4 fruit fly cellular contexts compared by ENCODE assay signal in the genomic region with DNA sequence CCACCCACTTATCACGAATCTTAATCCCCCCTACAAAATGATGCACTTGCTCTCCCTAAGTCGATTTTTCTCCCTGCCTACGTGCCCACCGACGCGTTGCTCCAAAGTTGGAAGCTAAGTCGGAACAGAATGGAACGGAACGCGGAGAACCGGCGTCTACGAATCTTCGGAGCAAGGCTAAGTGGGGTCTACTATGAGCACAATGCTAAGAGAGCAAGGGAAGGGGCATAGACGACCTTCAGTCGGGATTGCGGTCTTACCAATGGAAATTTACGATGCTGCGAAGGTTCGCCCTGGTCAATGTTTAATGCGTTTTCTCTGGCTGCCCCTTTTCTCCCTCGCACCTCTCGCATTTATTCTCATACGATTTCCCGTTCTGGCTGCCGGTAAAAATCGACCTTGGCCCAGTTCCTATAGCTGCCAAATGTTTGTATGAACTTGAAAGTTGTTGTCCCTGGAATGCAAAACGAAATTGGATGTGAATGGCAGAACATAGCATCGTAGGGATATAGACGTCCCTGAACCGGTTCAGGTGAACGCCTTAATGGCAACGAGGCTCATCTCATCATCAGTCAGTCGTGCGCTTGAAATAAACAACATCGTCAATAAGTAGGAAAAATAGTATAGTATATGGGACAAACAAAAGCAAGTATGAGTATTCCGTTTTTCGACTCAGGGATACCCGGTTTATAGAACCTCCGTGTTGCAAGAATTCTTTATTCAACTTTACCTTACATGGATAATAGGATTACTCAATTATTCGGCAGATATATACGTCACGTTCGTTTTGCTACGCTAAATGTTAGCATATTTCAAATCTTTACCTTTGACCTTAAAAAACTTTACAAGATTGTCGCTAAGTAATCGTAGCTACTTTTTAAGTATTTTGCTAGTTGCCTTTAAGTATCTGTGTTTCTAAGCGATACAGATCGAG.
TF ChIP-seq lines count a peak whose summit lies in the region.

No protein-coding gene starts in this region.

- no peak for TF ChIP-seq CTCF in whole organism, embryonic (GFP tag; optimal IDR thresholded peaks at IDR 0.05; lab: Kevin White, UChicago)

TF ChIP-seq in whole organism, embryonic, 481 proteins besides CTCF, POLR2A, EP300 and RAD21 (continues in another document):
- TF ChIP-seq Fer1 (GFP tag; optimal IDR thresholded peaks at IDR 0.05; lab: Kevin White, UChicago) (no peak), CG16813 (GFP tag; IDR thresholded peaks at IDR 0.05; lab: Robert Waterston, UW; ENCODE audit: partially characterized antibody) (no peak), CG12769 (tag; optimal IDR thresholded peaks at IDR 0.05; lab: Kevin White, UChicago) (peak; percentile 83), mirr (GFP tag; optimal IDR thresholded peaks at IDR 0.05; lab: Kevin White, UChicago) (no peak), wdn (GFP tag; IDR thresholded peaks at IDR 0.05; lab: Robert Waterston, UW) (no peak), pan (optimal IDR thresholded peaks at IDR 0.05; lab: Kevin White, UChicago) (no peak), pan (GFP tag; optimal IDR thresholded peaks at IDR 0.05 in 1 of 2, IDR thresholded peaks at IDR 0.05 in 1 of 2) (no peak), CG17385 (GFP tag; optimal IDR thresholded peaks at IDR 0.05; lab: Kevin White, UChicago) (no peak), oc (tag; optimal IDR thresholded peaks at IDR 0.05; lab: Kevin White, UChicago) (no peak), ash1 (GFP tag; optimal IDR thresholded peaks at IDR 0.05; lab: Kevin White, UChicago) (no peak), sd (tag; optimal IDR thresholded peaks at IDR 0.05; lab: Kevin White, UChicago) (peak; percentile 17), Blimp-1 (GFP tag; optimal IDR thresholded peaks at IDR 0.05; lab: Kevin White, UChicago) (no peak), chinmo (GFP tag; IDR thresholded peaks at IDR 0.05; lab: Robert Waterston, UW; ENCODE audit: partially characterized antibody) (peak; percentile 66; the same call in 2 of the 4 replicates), H15 (GFP tag; IDR thresholded peaks at IDR 0.05; lab: Robert Waterston, UW) (no peak), CG4707 (GFP tag; optimal IDR thresholded peaks at IDR 0.05; lab: Kevin White, UChicago) (no peak), CG14860 (GFP tag; IDR thresholded peaks at IDR 0.05; lab: Robert Waterston, UW; ENCODE audit: partially characterized antibody) (no peak), CG4617 (GFP tag; optimal IDR thresholded peaks at IDR 0.05; lab: Kevin White, UChicago; ENCODE audit: borderline replicate concordance) (no peak), CG14667 (GFP tag; IDR thresholded peaks at IDR 0.05; lab: Robert Waterston, UW) (no peak), ind (GFP tag; optimal IDR thresholded peaks at IDR 0.05; lab: Kevin White, UChicago) (no peak)

TF ChIP-seq in whole organism, prepupa, 60 proteins besides CTCF, POLR2A, EP300 and RAD21 (continues in another document):
- TF ChIP-seq ss (GFP tag; optimal IDR thresholded peaks at IDR 0.05; lab: Kevin White, UChicago) (peak in 1 of 2 experiments; percentile 15), Ets96B (tag; optimal IDR thresholded peaks at IDR 0.05; lab: Kevin White, UChicago) (peak; percentile 4), Met (GFP tag; optimal IDR thresholded peaks at IDR 0.05; lab: Kevin White, UChicago) (no peak), acj6 (GFP tag; optimal IDR thresholded peaks at IDR 0.05; lab: Kevin White, UChicago) (no peak), CG6808 (GFP tag; optimal IDR thresholded peaks at IDR 0.05; lab: Kevin White, UChicago) (no peak), vri (GFP tag; optimal IDR thresholded peaks at IDR 0.05; lab: Kevin White, UChicago) (no peak), CG4318 (GFP tag; optimal IDR thresholded peaks at IDR 0.05; lab: Kevin White, UChicago) (no peak), CG9139 (GFP tag; optimal IDR thresholded peaks at IDR 0.05; lab: Kevin White, UChicago) (peak; percentile 37), CG6163 (GFP tag; IDR thresholded peaks at IDR 0.05; lab: Robert Waterston, UW) (no peak), CG34406 (GFP tag; optimal IDR thresholded peaks at IDR 0.05; lab: Kevin White, UChicago) (no peak), CG11902 (GFP tag; optimal IDR thresholded peaks at IDR 0.05; lab: Kevin White, UChicago) (no peak), CG3032 (tag; optimal IDR thresholded peaks at IDR 0.05; lab: Kevin White, UChicago) (no peak), net (GFP tag; optimal IDR thresholded peaks at IDR 0.05; lab: Kevin White, UChicago) (no peak), Sox102F (GFP tag; optimal IDR thresholded peaks at IDR 0.05; lab: Kevin White, UChicago) (no peak), Eip78C (GFP tag; lab: Kevin White, UChicago) (peak; percentile 66), lz (GFP tag; optimal IDR thresholded peaks at IDR 0.05; lab: Kevin White, UChicago) (no peak), CG6854 (GFP tag; optimal IDR thresholded peaks at IDR 0.05; lab: Kevin White, UChicago) (no peak), CG11294 (GFP tag; IDR thresholded peaks at IDR 0.05; lab: Robert Waterston, UW) (no peak), Eip75B (GFP tag; optimal IDR thresholded peaks at IDR 0.05; lab: Kevin White, UChicago) (no peak), svp (GFP tag; lab: Kevin White, UChicago) (no peak), pdm3 (GFP tag; optimal IDR thresholded peaks at IDR 0.05; lab: Kevin White, UChicago) (no peak), achi (GFP tag; optimal IDR thresholded peaks at IDR 0.05; lab: Kevin White, UChicago) (no peak)

TF ChIP-seq in whole organism, pupa, 21 proteins besides CTCF, POLR2A, EP300 and RAD21:
- peak; percentile 42 for TF ChIP-seq CG14655 (GFP tag; optimal IDR thresholded peaks at IDR 0.05; lab: Kevin White, UChicago)
- TF ChIP-seq CG4496 (GFP tag; IDR thresholded peaks at IDR 0.05; lab: Robert Waterston, UW) = no peak
- peak; percentile 41 for TF ChIP-seq CG15710 (tag; optimal IDR thresholded peaks at IDR 0.05; lab: Kevin White, UChicago)
- TF ChIP-seq EcR (GFP tag; optimal IDR thresholded peaks at IDR 0.05; lab: Kevin White, UChicago) = peak; percentile 94
- TF ChIP-seq Pif1B (GFP tag; optimal IDR thresholded peaks at IDR 0.05; lab: Kevin White, UChicago) = no peak
- peak; percentile 33 for TF ChIP-seq CG8159 (tag; optimal IDR thresholded peaks at IDR 0.05; lab: Kevin White, UChicago)
- TF ChIP-seq CG8301 (tag; optimal IDR thresholded peaks at IDR 0.05; lab: Kevin White, UChicago) = no peak
- no peak for TF ChIP-seq CG17806 (tag; optimal IDR thresholded peaks at IDR 0.05; lab: Kevin White, UChicago)

TF ChIP-seq in whole organism, wandering third instar larva, 38 proteins besides CTCF, POLR2A, EP300 and RAD21:
- TF ChIP-seq foxo (GFP tag; optimal IDR thresholded peaks at IDR 0.05; lab: Kevin White, UChicago) (peak in 1 of 2 experiments; percentile 25), usp (GFP tag; optimal IDR thresholded peaks at IDR 0.05; lab: Kevin White, UChicago) (no peak), fru (GFP tag; optimal IDR thresholded peaks at IDR 0.05; lab: Kevin White, UChicago) (peak; percentile 16)
TF ChIP-seq in whole organism, wandering third instar larva: peak in this region for 2.
